Fruit fly (Drosophila melanogaster) whole organism, embryonic: ENCODE measurements around the gene CG6972.
A peak's percentile ranks its signal among the peaks of the same experiment; 100 is the strongest.

Source experiments
- Atf-2 ChIP-seq: fragments of 200-800 bp; sonication (Bioruptor generic); optimal IDR thresholded peaks from 2 replicates; lab custom pipeline; 2016; ENCODE audit warnings: missing biosample characterization, missing genetic modification characterization
- CG13123 ChIP-seq: fragments of 200-800 bp; sonication (Bioruptor generic); optimal IDR thresholded peaks from 2 replicates; lab custom pipeline; 2016; ENCODE audit warnings: missing biosample characterization, missing genetic modification characterization
- CG13296 ChIP-seq: fragments of 200-800 bp; sonication (Bioruptor generic); optimal IDR thresholded peaks from 3 replicates; lab custom pipeline; 2018; ENCODE audit warnings: missing biosample characterization, mild to moderate bottlenecking, missing genetic modification characterization
- CG13624 ChIP-seq: fragments of 200-800 bp; sonication (Bioruptor generic); optimal IDR thresholded peaks from 2 replicates; lab custom pipeline; 2016; ENCODE audit warnings: missing biosample characterization, missing genetic modification characterization
- CG14965 ChIP-seq: fragments of 200-800 bp; sonication (Bioruptor generic); optimal IDR thresholded peaks from 2 replicates; lab custom pipeline; 2016; ENCODE audit warnings: missing biosample characterization, missing genetic modification characterization, borderline replicate concordance
- CG15073 ChIP-seq: fragments of 200-800 bp; sonication (Bioruptor generic); optimal IDR thresholded peaks from 2 replicates; lab custom pipeline; 2016; ENCODE audit warnings: missing biosample characterization, missing genetic modification characterization
- CG15601 ChIP-seq: fragments of 200-800 bp; sonication (Bioruptor generic); optimal IDR thresholded peaks from 3 replicates; lab custom pipeline; 2019; ENCODE audit warnings: missing biosample characterization, mild to moderate bottlenecking, missing genetic modification characterization, moderate library complexity
- CG18764 ChIP-seq: fragments of 200-800 bp; sonication (Bioruptor generic); optimal IDR thresholded peaks from 3 replicates; lab custom pipeline; 2016; ENCODE audit warnings: missing biosample characterization, missing genetic modification characterization
- CG2129 ChIP-seq: fragments of 200-800 bp; sonication (Bioruptor generic); IDR thresholded peaks from 2 replicates; pipeline ENCODE4 v1.3.6; 2022; ENCODE audit warnings: missing biosample characterization, missing genetic modification characterization; ENCODE audit not compliant: partially characterized antibody
- CG30020 ChIP-seq: fragments of 200-800 bp; optimal IDR thresholded peaks from 2 replicates; lab custom pipeline; 2019; ENCODE audit warnings: missing biosample characterization, mild to moderate bottlenecking, missing genetic modification characterization, moderate library complexity
- CG30431 ChIP-seq: fragments of 200-800 bp; sonication (Bioruptor generic); optimal IDR thresholded peaks from 2 replicates; lab custom pipeline; 2017; ENCODE audit warnings: missing biosample characterization, missing genetic modification characterization
- CG3163 ChIP-seq: fragments of 200-800 bp; sonication (Bioruptor generic); optimal IDR thresholded peaks from 3 replicates; lab custom pipeline; 2016; ENCODE audit warnings: missing biosample characterization, missing genetic modification characterization
- CG4854 ChIP-seq: fragments of 200-800 bp; sonication (Bioruptor generic); optimal IDR thresholded peaks from 2 replicates; lab custom pipeline; 2016; ENCODE audit warnings: missing biosample characterization, missing genetic modification characterization, inconsistent platforms
- CG8281 ChIP-seq: fragments of 200-800 bp; sonication (Bioruptor generic); optimal IDR thresholded peaks from 2 replicates; lab custom pipeline; 2018; ENCODE audit warnings: missing biosample characterization, mild to moderate bottlenecking, missing genetic modification characterization, moderate library complexity
- D19B ChIP-seq: fragments of 200-800 bp; sonication (Bioruptor generic); optimal IDR thresholded peaks from 2 replicates; lab custom pipeline; 2017; ENCODE audit warnings: missing biosample characterization, mild to moderate bottlenecking, missing genetic modification characterization
- Eip74EF ChIP-seq, 2 experiments: fragments of 200-800 bp in 1 of 2; fragments of >200 bp in 1 of 2; sonication (Bioruptor generic) in 1 of 2; optimal IDR thresholded peaks; 2 replicates each; lab custom pipeline; 2017 to 2019; ENCODE audit warnings: missing biosample characterization in 2 of 2, missing genetic modification characterization in 2 of 2, mild to moderate bottlenecking in 1 of 2, moderate library complexity in 1 of 2
- Gsc ChIP-seq: fragments of 200-800 bp; sonication (Bioruptor generic); IDR thresholded peaks from 2 replicates; pipeline ENCODE4 v1.3.6; 2022; ENCODE audit warnings: missing biosample characterization, missing genetic modification characterization
- HHEX ChIP-seq: fragments of 200-800 bp; sonication (Bioruptor generic); optimal IDR thresholded peaks from 3 replicates; lab custom pipeline; 2017; ENCODE audit warnings: missing biosample characterization, mild to moderate bottlenecking, missing genetic modification characterization, missing genetic modification reagents
- HLH3B ChIP-seq: fragments of 200-800 bp; sonication (Bioruptor generic); IDR thresholded peaks from 2 replicates; pipeline ENCODE4 v1.3.6; 2022; ENCODE audit warnings: missing biosample characterization, missing genetic modification characterization
- Hand ChIP-seq: fragments of 200-800 bp; sonication (Bioruptor generic); optimal IDR thresholded peaks from 2 replicates; lab custom pipeline; 2017; ENCODE audit warnings: mild to moderate bottlenecking, missing biosample characterization, missing genetic modification reagents, missing genetic modification characterization
- HmgZ ChIP-seq: fragments of 200-800 bp; sonication (Bioruptor generic); optimal IDR thresholded peaks from 2 replicates; lab custom pipeline; 2018; ENCODE audit warnings: missing biosample characterization, mild to moderate bottlenecking, missing genetic modification characterization
- Max ChIP-seq: fragments of 200-800 bp; sonication (Bioruptor generic); optimal IDR thresholded peaks from 2 replicates; lab custom pipeline; 2016; ENCODE audit warnings: missing biosample characterization, mild to moderate bottlenecking, missing genetic modification characterization
- Nf-YB ChIP-seq: fragments of 200-800 bp; sonication (Bioruptor generic); optimal IDR thresholded peaks from 3 replicates; lab custom pipeline; 2019; ENCODE audit warnings: missing biosample characterization, mild to moderate bottlenecking, missing genetic modification characterization, moderate library complexity
- Oaz ChIP-seq: fragments of 200-800 bp; sonication (Bioruptor generic); IDR thresholded peaks from 2 replicates; pipeline ENCODE4 v1.3.6; 2022; ENCODE audit warnings: missing biosample characterization, missing genetic modification characterization
- Stat92E ChIP-seq, 3 experiments: fragments of >200 bp in 2 of 3; fragments of 200-800 bp in 1 of 3; sonication (Bioruptor generic) in 1 of 3; optimal IDR thresholded peaks; 2 replicates each; lab custom pipeline; 2017 to 2019; ENCODE audit warnings: missing biosample characterization in 3 of 3, missing genetic modification characterization in 3 of 3, mild to moderate bottlenecking in 1 of 3, moderate library complexity in 1 of 3
- al ChIP-seq: fragments of 200-800 bp; sonication (Bioruptor generic); IDR thresholded peaks from 2 replicates; pipeline ENCODE4 v1.3.6; 2022; ENCODE audit warnings: missing biosample characterization, missing genetic modification characterization
- ase ChIP-seq: fragments of 200-800 bp; sonication (Bioruptor generic); IDR thresholded peaks from 3 replicates; pipeline ENCODE4 v1.3.6; 2022; ENCODE audit warnings: missing biosample characterization, missing genetic modification characterization
- ash1 ChIP-seq: fragments of 200-800 bp; sonication (Bioruptor generic); optimal IDR thresholded peaks from 2 replicates; lab custom pipeline; 2018; ENCODE audit warnings: missing biosample characterization, mild to moderate bottlenecking, missing genetic modification characterization
- bigmax ChIP-seq: fragments of 200-800 bp; sonication (Bioruptor generic); optimal IDR thresholded peaks from 2 replicates; lab custom pipeline; 2018; ENCODE audit warnings: missing biosample characterization, mild to moderate bottlenecking, missing genetic modification characterization
- danr ChIP-seq: fragments of 200-800 bp; sonication (Bioruptor generic); IDR thresholded peaks from 2 replicates; pipeline ENCODE4 v1.3.6; 2022; ENCODE audit warnings: missing biosample characterization, missing genetic modification characterization
- dm ChIP-seq: fragments of 200-800 bp; sonication (Bioruptor generic); optimal IDR thresholded peaks from 3 replicates; lab custom pipeline; 2016; ENCODE audit warnings: missing biosample characterization, missing genetic modification characterization
- ewg ChIP-seq: fragments of 200-800 bp; sonication (Bioruptor generic); optimal IDR thresholded peaks from 3 replicates; lab custom pipeline; 2017; ENCODE audit warnings: mild to moderate bottlenecking, missing biosample characterization, missing genetic modification reagents, missing genetic modification characterization
- exex ChIP-seq: fragments of 200-800 bp; sonication (Bioruptor generic); optimal IDR thresholded peaks from 4 replicates; lab custom pipeline; 2018; ENCODE audit warnings: missing biosample characterization, mild to moderate bottlenecking, missing genetic modification characterization, moderate library complexity
- ftz-f1 ChIP-seq: fragments of 200-800 bp; sonication (Bioruptor generic); optimal IDR thresholded peaks from 2 replicates; lab custom pipeline; 2016; ENCODE audit warnings: missing biosample characterization, missing genetic modification characterization
- gsb ChIP-seq: fragments of 200-800 bp; sonication (Bioruptor generic); IDR thresholded peaks from 2 replicates; pipeline ENCODE4 v1.3.6; 2022; ENCODE audit warnings: missing biosample characterization, missing genetic modification characterization
- insv ChIP-seq, 2 experiments: fragments of 200-800 bp; sonication (Bioruptor generic); optimal IDR thresholded peaks; 3 replicates each; lab custom pipeline; 2016 to 2018; ENCODE audit warnings: missing biosample characterization in 2 of 2, missing genetic modification characterization in 2 of 2
- jigr1 ChIP-seq: fragments of 200-800 bp; sonication (Bioruptor generic); IDR thresholded peaks from 3 replicates; pipeline ENCODE4 v1.3.6; 2022; ENCODE audit warnings: missing biosample characterization, missing genetic modification characterization
- ken ChIP-seq: fragments of 200-800 bp; sonication (Bioruptor generic); IDR thresholded peaks from 3 replicates; pipeline ENCODE4 v1.3.6; 2022; ENCODE audit warnings: missing biosample characterization, missing genetic modification characterization
- mld ChIP-seq: fragments of 200-800 bp; sonication (Bioruptor generic); IDR thresholded peaks from 3 replicates; pipeline ENCODE4 v1.3.6; 2022; ENCODE audit warnings: missing biosample characterization, missing genetic modification characterization; ENCODE audit not compliant: partially characterized antibody
- odd ChIP-seq: fragments of 200-800 bp; sonication (Bioruptor generic); optimal IDR thresholded peaks from 2 replicates; lab custom pipeline; 2017; ENCODE audit warnings: missing biosample characterization, mild to moderate bottlenecking, missing genetic modification characterization
- otp ChIP-seq: fragments of 200-800 bp; sonication (Bioruptor generic); IDR thresholded peaks from 3 replicates; pipeline ENCODE4, ENCODE4 v1.3.6; 2022; ENCODE audit warnings: missing biosample characterization, missing genetic modification characterization
- ranshi ChIP-seq: fragments of 200-800 bp; sonication (Bioruptor generic); IDR thresholded peaks from 2 replicates; pipeline ENCODE4 v1.3.6; 2022; ENCODE audit warnings: missing biosample characterization, missing genetic modification characterization
- shn ChIP-seq: fragments of 200-800 bp; sonication (Bioruptor generic); optimal IDR thresholded peaks from 3 replicates; lab custom pipeline; 2016; ENCODE audit warnings: missing biosample characterization, missing genetic modification characterization
- sqz ChIP-seq: fragments of 200-800 bp; sonication (Bioruptor generic); optimal IDR thresholded peaks from 3 replicates; lab custom pipeline; 2018; ENCODE audit warnings: missing biosample characterization, mild to moderate bottlenecking, missing genetic modification characterization
- ttk ChIP-seq: fragments of 200-800 bp; sonication (Bioruptor generic); IDR thresholded peaks from 2 replicates; pipeline ENCODE4 v2.1.2; 2022; ENCODE audit warnings: missing biosample characterization, missing genetic modification characterization
- twi ChIP-seq: fragments of 200-800 bp; optimal IDR thresholded peaks from 2 replicates; lab custom pipeline; 2019; ENCODE audit warnings: missing biosample characterization, mild to moderate bottlenecking, missing genetic modification characterization, moderate library complexity
- vfl ChIP-seq: fragments of 200-800 bp; sonication (Bioruptor generic); optimal IDR thresholded peaks from 2 replicates; lab custom pipeline; 2016; ENCODE audit warnings: missing biosample characterization, missing genetic modification characterization
- zen2 ChIP-seq: fragments of 200-800 bp; sonication (Bioruptor generic); IDR thresholded peaks from 3 replicates; pipeline ENCODE4 v1.3.6; 2022; ENCODE audit warnings: missing biosample characterization, missing genetic modification characterization; ENCODE audit not compliant: partially characterized antibody
- zf30C ChIP-seq: fragments of 200-800 bp; sonication (Bioruptor generic); optimal IDR thresholded peaks from 3 replicates; lab custom pipeline; 2018; ENCODE audit warnings: missing biosample characterization, mild to moderate bottlenecking, missing genetic modification characterization

CG6972 gene

dm6 chr3R:22686336-22686874 is 15.4 kb upstream of the CG6972 start, which contains the start of the genes Gclm and CG17625 (continued):
- TF ChIP-seq HLH3B (peak; percentile 41; the same call in 1 of the 2 replicates), CG4854 (GFP tag; lab: Kevin White, UChicago) (no peak), twi (tag; lab: Kevin White, UChicago) (peak; percentile 38), CG13624 (GFP tag; lab: Kevin White, UChicago) (peak; percentile 26), HHEX (GFP tag; lab: Kevin White, UChicago) (no peak), CG18764 (peak; percentile 35), CG30431 (GFP tag; lab: Kevin White, UChicago) (no peak), ewg (peak; percentile 33), Nf-YB (GFP tag; lab: Kevin White, UChicago) (peak; percentile 23), HmgZ (tag; lab: Kevin White, UChicago) (peak; percentile 66), Stat92E (GFP tag; optimal IDR thresholded peaks at IDR 0.05; lab: Kevin White, UChicago) (peak in 1 of 3 experiments; percentile 72), CG13296 (GFP tag; lab: Kevin White, UChicago) (peak; percentile 76), CG30020 (tag; lab: Kevin White, UChicago) (peak; percentile 51), dm (GFP tag; lab: Kevin White, UChicago) (peak; percentile 73), insv (GFP tag; optimal IDR thresholded peaks at IDR 0.05; lab: Kevin White, UChicago) (no peak), D19B (GFP tag; lab: Kevin White, UChicago) (no peak), ftz-f1 (peak; percentile 29), CG15601 (peak; percentile 7), CG2129 (peak; percentile 49; the same call in 1 of the 2 replicates), shn (GFP tag; lab: Kevin White, UChicago) (peak; percentile 11), ash1 (GFP tag; lab: Kevin White, UChicago) (no peak), danr (no peak), Gsc (no peak), gsb (GFP tag; lab: Robert Waterston, UW) (0 out of 2 replicates have a peak, but pooled peaks have one; percentile 32), exex (tag; lab: Kevin White, UChicago) (peak; percentile 42), bigmax (GFP tag; lab: Kevin White, UChicago) (no peak), al (GFP tag; lab: Robert Waterston, UW) (peak; percentile 50), otp (GFP tag; lab: Robert Waterston, UW) (no peak), Oaz (GFP tag; lab: Robert Waterston, UW) (peak; percentile 35; the same call in 1 of the 2 replicates), ase (peak; percentile 33; the same call in 1 of the 3 replicates), CG14965 (GFP tag; lab: Kevin White, UChicago) (no peak), zen2 (GFP tag; lab: Robert Waterston, UW) (peak; percentile 65), Eip74EF (GFP tag; optimal IDR thresholded peaks at IDR 0.05; lab: Kevin White, UChicago) (peak in 1 of 2 experiments; percentile 44), mld (peak; percentile 68; the same call in 1 of the 3 replicates), Max (GFP tag; lab: Kevin White, UChicago) (no peak), CG15073 (GFP tag; lab: Kevin White, UChicago) (no peak), Atf-2 (GFP tag; lab: Kevin White, UChicago) (no peak), ttk (no peak), vfl (GFP tag; lab: Kevin White, UChicago) (peak; percentile 26), CG3163 (GFP tag; lab: Kevin White, UChicago) (no peak), ken (GFP tag; lab: Robert Waterston, UW) (peak; percentile 14; the same call in 1 of the 3 replicates), CG13123 (GFP tag; lab: Kevin White, UChicago) (no peak), CG8281 (no peak), jigr1 (GFP tag; lab: Robert Waterston, UW) (peak; percentile 37; the same call in 1 of the 3 replicates), ranshi (0 out of 2 replicates have a peak, but pooled peaks have one; percentile 4), sqz (no peak), zf30C (GFP tag; lab: Kevin White, UChicago) (no peak), Hand (peak; percentile 25), odd (no peak)
